Fruit fly (Drosophila melanogaster): ENCODE data around the gene CarT.
A peak's percentile ranks its signal among the peaks of the same experiment; 100 is the strongest.

CarT gene

DNA sequence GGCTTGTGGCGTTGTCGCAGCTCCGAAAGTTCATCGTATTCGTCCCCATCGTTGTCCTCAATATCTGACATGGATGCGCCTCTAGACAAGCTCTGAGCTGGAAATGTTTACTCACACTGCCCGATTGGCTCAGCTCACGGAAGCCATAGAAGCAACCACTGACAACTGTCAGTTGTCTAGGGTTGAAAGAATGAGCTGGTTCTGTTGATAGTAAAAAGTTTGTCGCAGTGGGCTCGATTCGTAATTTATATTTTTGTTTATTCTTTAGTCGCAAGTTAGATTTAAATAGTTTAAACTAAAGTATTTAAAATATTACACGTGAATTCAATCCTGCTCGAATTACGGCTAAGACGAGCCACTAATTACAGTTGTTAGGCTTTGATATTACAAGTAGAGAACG, at the start of gene CarT:
Gene CarT (minus strand): TSS at position 101 of the 400 bp plus-strand sequence.
- no peak for TF ChIP-seq EcR (GFP tag; optimal IDR thresholded peaks at IDR 0.05)
- no peak for TF ChIP-seq CG8478 (optimal IDR thresholded peaks at IDR 0.05)
- no peak for TF ChIP-seq pan (optimal IDR thresholded peaks at IDR 0.05)
- TF ChIP-seq usp (GFP tag; optimal IDR thresholded peaks at IDR 0.05): no peak
- no peak for TF ChIP-seq Dll (optimal IDR thresholded peaks at IDR 0.05)
- TF ChIP-seq psq (optimal IDR thresholded peaks at IDR 0.05): no peak

DNA sequence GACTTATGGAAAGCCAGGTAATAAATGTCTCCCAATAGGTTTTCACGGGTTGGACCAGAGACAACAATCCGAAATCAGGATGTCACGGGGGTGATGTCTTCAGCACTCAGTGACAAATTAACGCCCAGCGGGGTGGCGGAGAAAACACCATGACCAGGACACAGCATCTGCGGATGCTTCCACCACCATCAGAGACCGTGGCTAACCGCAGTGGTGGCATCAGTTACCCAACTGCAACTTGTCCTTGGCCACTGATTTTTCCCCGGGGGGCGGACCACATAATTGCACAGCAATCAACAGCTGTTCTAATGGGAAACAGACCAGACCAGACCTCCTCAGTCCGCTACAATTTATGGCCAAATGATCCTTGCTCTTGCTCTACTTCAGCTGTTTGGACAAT, 48.3 kb upstream of the CarT start:
- TF ChIP-seq CG8478 (optimal IDR thresholded peaks at IDR 0.05) (no peak), psq (optimal IDR thresholded peaks at IDR 0.05) (no peak), Dll (optimal IDR thresholded peaks at IDR 0.05) (no peak), pan (optimal IDR thresholded peaks at IDR 0.05) (no peak), usp (GFP tag; optimal IDR thresholded peaks at IDR 0.05) (no peak), EcR (GFP tag; optimal IDR thresholded peaks at IDR 0.05) (no peak)

DNA sequence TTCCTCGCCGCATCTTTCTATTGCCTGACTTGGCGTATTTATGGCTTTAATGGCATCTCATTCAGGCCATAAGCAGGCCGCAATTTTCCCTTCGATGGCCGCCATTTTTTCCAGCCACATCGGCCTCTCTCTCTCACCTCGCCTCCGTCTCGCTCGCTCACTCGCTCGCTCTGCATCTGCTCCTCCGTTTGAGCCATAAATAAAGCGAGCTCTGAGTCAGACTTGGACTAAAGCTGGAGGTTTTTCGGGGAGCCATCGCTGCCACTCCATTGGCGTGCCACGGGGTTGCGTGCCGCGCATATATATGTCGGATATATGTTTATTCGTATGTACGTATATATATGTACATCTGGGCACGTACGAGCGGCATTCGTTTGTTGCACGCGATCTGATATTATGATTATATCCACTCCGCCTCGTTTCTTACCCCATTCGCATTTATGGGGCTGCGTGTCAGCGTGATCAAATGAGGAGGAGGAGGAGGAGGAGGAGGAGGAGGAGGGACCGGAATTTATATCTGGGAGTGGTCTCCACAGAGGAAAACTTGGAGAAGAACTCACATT, 46.9 kb upstream of the CarT start:
- TF ChIP-seq EcR (GFP tag; optimal IDR thresholded peaks at IDR 0.05): no peak
- no peak for TF ChIP-seq pan (optimal IDR thresholded peaks at IDR 0.05)
- no peak for TF ChIP-seq usp (GFP tag; optimal IDR thresholded peaks at IDR 0.05)
- no peak for TF ChIP-seq psq (optimal IDR thresholded peaks at IDR 0.05)

DNA sequence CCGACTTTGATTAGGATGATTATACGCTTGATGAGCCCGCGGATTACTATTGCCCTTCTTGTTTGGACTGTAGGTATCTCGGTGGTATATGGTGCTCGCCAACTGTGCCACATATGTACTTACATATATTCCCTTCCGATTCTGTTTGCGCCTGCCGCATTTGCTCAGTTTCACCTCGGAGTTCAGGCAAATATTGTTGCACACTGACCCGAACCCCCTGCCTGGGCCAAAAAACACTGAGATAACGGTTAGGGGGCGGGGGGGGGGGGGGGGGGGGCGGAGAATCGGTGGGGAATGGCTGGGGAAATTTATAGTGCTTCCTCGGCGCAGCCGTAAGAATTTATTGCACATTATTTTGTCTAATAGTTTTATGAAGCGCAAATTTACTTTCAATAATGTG, 45.9 kb upstream of the CarT start:
- no peak for TF ChIP-seq CG8478 (optimal IDR thresholded peaks at IDR 0.05)
- TF ChIP-seq EcR (GFP tag; optimal IDR thresholded peaks at IDR 0.05): no peak
- TF ChIP-seq Dll (optimal IDR thresholded peaks at IDR 0.05): no peak
- TF ChIP-seq usp (GFP tag; optimal IDR thresholded peaks at IDR 0.05): no peak
- no peak for TF ChIP-seq psq (optimal IDR thresholded peaks at IDR 0.05)
- no peak for TF ChIP-seq pan (optimal IDR thresholded peaks at IDR 0.05)

DNA sequence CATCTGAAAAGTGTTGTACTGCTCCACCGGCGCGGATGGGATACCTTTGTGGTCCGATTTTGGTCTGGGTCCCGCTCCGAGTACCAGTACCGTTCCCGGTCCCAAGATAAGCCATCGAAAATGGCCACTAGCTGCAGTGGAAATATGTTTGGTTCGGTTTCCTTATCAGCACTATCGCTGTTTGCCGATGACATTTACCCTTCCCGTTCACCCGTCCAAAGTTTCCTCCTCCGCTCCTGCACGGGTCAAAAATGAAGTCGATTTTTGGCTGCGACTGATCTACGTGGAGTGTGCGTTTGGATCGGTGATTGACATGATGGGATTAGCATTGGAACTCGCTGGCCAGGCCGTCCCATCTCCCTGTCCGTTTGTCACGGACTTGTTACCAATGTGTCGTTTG, 44.4 kb upstream of the CarT start:
- TF ChIP-seq pan (optimal IDR thresholded peaks at IDR 0.05) (no peak), EcR (GFP tag; optimal IDR thresholded peaks at IDR 0.05) (no peak), CG8478 (optimal IDR thresholded peaks at IDR 0.05) (no peak), Dll (optimal IDR thresholded peaks at IDR 0.05) (no peak), psq (optimal IDR thresholded peaks at IDR 0.05) (no peak), usp (GFP tag; optimal IDR thresholded peaks at IDR 0.05) (no peak)

DNA sequence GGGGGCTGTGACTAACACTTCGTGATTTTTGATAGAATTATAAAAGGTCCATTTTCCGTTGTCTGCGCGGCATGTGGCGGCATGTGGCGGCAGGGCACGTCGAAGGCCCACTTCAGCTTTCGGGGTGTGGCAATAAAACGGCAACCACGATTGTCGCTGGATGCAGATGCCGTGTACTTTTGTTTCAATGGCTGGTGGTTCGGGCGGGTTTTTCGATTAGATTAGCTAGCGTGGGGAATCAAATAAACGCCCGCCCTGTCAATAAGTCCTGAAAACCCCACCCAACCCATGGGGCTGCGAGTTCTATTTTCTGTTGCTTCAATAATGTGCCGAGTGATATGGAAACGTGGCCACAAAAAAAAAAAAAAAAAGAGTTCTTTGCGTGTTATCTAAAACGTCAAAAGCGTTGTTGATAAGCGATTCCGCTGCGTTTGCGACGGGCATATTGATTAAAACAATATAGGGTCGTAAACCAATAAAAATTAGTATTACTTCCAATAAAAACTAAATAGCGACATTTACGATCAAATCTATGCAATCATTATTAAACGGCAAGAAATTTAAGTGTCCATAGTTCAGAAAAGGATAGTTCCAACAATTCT, 43.5 kb upstream of the CarT start:
- TF ChIP-seq pan (optimal IDR thresholded peaks at IDR 0.05): no peak
- TF ChIP-seq EcR (GFP tag; optimal IDR thresholded peaks at IDR 0.05): no peak
- no peak for TF ChIP-seq Dll (optimal IDR thresholded peaks at IDR 0.05)
- no peak for TF ChIP-seq CG8478 (optimal IDR thresholded peaks at IDR 0.05)
- no peak for TF ChIP-seq usp (GFP tag; optimal IDR thresholded peaks at IDR 0.05)
- TF ChIP-seq psq (optimal IDR thresholded peaks at IDR 0.05): no peak

DNA sequence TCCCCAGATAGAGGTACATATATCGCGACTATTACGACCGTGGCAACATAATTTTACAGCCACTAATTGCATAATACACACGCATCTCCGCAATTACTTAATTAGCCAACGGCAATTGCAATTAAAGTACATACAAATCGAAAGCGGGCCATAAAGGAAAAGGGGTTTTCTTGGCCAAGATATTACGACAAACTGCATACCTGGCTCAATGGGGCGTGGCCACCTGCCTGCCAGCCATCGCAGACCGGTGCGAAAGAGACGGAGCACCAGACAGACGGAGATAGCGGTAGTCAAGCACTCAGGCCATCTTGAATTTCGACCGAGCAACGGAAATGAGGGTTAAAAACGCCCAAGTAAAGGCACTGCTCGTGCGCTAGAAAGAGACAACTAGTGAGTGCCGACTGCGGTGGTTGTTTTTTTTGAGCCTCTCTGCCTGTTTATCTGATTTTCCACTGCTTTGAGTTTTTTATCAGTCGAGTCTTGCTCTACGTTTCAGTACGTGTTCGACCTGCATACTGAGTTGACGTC, 40.2 kb upstream of the CarT start, which contains the start of gene cad:
Gene cad (plus strand): TSS at position 490 of the 528 bp plus-strand sequence.
- TF ChIP-seq CG8478 (optimal IDR thresholded peaks at IDR 0.05) (peak; percentile 97), EcR (GFP tag; optimal IDR thresholded peaks at IDR 0.05) (no peak), Dll (optimal IDR thresholded peaks at IDR 0.05) (peak; percentile 30)

DNA sequence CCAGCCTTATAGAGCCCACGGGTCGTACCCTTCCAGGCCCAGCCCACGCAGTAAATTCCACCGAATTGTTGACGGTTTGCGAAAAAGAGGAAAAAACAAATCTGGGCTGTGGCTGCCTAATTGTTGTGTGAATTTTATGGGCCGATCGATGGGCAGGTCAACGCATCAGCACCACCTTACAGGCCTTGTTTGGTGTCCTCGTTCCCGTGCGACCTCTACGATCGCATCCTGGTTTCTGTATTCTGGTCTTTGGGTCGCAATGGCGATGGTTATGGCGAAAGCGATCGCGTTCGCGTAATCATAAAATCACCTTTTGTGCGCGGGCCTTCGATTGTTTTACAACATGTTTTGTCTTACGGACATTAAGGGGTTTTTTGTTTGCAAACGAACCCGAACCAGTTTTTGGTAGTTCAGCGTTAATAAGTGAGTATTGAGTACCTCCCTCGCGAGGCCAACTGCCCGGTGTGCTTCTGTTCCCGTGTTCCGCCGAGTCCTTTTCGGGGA, 38.5 kb upstream of the CarT start:
- TF ChIP-seq CG8478 (optimal IDR thresholded peaks at IDR 0.05) (no peak), pan (optimal IDR thresholded peaks at IDR 0.05) (no peak), Dll (optimal IDR thresholded peaks at IDR 0.05) (no peak)

DNA sequence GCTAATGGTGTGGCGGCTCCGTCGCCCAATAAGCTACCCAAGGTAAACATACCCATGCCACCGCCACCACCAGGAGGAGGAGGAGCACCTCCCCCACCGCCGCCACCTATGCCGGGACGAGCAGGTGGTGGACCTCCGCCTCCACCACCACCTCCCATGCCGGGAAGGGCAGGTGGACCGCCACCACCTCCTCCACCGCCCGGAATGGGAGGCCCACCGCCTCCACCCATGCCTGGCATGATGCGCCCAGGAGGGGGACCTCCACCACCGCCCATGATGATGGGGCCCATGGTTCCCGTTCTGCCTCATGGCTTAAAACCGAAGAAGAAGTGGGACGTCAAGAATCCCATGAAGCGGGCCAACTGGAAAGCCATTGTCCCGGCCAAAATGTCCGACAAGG, 34.6 kb upstream of the CarT start:
- TF ChIP-seq usp (GFP tag; optimal IDR thresholded peaks at IDR 0.05): no peak

DNA sequence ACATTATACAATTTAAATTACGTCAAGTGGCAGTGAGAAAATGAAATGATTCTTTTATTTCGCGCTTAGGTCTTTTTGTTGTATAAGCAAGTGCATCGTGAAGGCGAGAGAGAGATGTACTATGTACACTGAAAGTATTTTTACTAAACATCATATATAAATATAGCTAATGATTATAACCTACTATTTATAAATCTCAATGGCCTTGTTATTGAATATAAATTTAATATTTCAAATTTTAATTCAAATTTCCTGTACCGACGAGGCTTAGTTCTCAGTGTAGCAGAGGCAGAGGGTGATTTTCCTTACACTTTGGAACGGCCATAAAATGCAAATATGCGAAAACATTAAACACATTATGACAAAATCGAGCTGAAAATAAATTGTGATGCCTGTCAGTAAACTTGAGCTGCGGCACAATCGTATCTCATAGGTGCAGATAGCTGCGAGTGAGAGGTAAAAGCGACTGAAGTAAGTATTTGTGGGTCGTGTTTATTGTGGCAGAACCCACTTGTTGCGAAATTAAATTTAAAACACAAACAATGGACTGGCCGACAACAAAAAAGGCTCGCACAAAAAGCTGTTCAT, 32.0 kb upstream of the CarT start:
- TF ChIP-seq CG8478 (optimal IDR thresholded peaks at IDR 0.05) (no peak), Dll (optimal IDR thresholded peaks at IDR 0.05) (no peak), pan (optimal IDR thresholded peaks at IDR 0.05) (no peak), psq (optimal IDR thresholded peaks at IDR 0.05) (no peak), usp (GFP tag; optimal IDR thresholded peaks at IDR 0.05) (no peak), EcR (GFP tag; optimal IDR thresholded peaks at IDR 0.05) (no peak)

DNA sequence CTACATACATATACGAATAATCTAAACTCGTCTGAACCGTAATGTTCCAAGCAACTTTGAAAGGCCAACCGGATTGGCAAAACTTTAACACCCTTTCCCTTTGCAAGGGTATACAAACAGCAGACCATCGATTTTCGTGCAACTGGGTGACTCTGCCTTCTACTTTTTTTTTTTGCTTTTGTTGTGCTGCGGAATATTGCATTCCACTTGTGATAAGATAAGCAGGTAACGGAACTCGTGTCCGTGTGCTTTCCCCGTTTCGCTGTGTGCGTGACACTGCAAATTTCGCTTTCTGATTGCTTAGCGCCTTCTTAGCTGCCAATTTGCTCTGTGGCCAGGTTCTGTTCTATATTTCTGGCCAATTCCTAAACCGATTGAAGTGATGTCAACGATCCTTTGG, 30.9 kb upstream of the CarT start:
- TF ChIP-seq Dll (optimal IDR thresholded peaks at IDR 0.05) (no peak), pan (optimal IDR thresholded peaks at IDR 0.05) (no peak), psq (optimal IDR thresholded peaks at IDR 0.05) (no peak), CG8478 (optimal IDR thresholded peaks at IDR 0.05) (no peak), usp (GFP tag; optimal IDR thresholded peaks at IDR 0.05) (no peak), EcR (GFP tag; optimal IDR thresholded peaks at IDR 0.05) (no peak)

DNA sequence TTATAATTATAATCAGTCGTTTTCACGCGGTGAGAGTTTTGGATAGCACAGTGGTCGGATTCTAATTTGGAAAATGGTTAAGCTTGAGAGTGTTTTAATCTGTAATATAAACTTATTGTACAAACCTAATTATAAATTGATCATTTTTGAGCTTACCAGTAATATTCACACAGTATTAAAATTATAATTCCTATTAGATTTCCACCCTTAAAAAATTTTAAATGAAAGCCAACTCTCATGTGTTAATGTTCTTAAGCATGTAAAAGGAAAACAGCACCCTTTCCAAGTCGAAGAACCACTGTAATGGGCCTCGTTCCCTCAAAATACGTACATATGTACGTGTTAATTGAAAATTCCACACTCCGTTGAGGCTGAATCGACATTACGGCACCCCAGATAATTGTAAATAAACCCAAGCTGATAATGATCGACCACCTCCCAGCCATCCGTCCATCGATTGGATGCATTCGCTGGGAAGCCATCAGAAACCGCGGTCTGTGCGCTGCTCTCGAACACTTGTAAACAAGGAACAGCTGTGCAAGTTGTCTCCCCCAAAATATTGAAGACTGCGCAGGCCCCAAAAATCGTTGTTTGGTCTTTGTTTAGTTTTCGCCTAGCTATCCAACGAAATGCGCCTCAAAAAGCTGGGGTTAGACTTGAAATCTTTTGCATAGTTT, 29.9 kb upstream of the CarT start:
- no peak for TF ChIP-seq usp (GFP tag; optimal IDR thresholded peaks at IDR 0.05)
- TF ChIP-seq Dll (optimal IDR thresholded peaks at IDR 0.05): no peak
- no peak for TF ChIP-seq pan (optimal IDR thresholded peaks at IDR 0.05)
- no peak for TF ChIP-seq psq (optimal IDR thresholded peaks at IDR 0.05)
- TF ChIP-seq EcR (GFP tag; optimal IDR thresholded peaks at IDR 0.05): no peak
- TF ChIP-seq CG8478 (optimal IDR thresholded peaks at IDR 0.05): no peak
